Fruit fly (Drosophila melanogaster) S2 (cell line): ENCODE results near the gene rudhira.

ENCODE experiments used
- CG8478 ChIP-seq: fragments of >200 bp; optimal IDR thresholded peaks from 2 replicates; lab custom pipeline; 2018
- CTCF ChIP-seq, 2 experiments: fragments of >200 bp; optimal IDR thresholded peaks; 2 replicates each; lab custom pipeline; 2018

DNA sequence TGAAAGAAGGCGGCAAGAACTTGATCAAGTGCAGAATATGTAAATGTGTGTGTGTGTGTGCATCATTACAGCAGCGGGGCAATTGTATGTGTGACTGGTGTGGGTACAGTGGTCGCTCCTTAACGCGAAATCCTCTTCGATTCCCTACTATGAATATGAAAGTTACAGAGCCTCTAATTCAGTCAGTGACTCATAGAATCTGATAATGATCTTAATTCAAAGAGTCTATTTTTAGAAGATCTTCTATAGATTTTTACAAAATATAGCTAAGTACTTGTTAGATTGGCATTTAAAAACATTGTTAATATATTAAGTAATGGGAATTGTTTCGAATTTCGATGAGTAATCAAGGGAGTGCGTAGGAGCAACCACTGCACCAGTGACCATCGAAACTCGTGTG lies 65.7 kb downstream of the rudhira start:
- TF ChIP-seq CTCF (optimal IDR thresholded peaks at IDR 0.05; lab: Kevin White, UChicago) (no peak), CG8478 (lab: Kevin White, UChicago) (no peak)
